Worm (Caenorhabditis elegans): ENCODE data around the gene T23G5.3.

The T23G5.3 gene

DNA sequence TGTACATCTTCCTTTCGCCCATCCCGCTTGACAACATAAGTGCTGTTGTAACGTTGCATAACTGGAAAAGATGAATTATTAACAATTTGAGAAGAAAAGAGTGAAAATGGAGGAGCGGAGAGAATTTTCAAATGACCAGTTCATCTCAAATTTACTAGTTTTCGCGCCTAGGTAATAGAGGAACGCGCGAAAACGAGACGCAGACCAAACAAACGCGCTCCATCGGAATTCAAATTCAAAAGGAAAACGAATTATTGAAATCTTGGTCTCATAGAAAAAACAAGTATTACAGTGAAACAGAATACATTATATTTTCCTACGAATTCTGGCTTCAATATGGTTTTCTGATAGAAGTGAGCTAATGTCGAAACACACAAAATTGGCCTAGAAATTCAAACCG, 2.9 kb downstream of the T23G5.3 start:
- TF ChIP-seq ceh-36 (tag; optimal IDR thresholded peaks at IDR 0.05) (no peak), hmg-4 (GFP tag; optimal IDR thresholded peaks at IDR 0.05) (no peak), ama-1 (optimal IDR thresholded peaks at IDR 0.05) (no peak), sea-1 (GFP tag; conservative IDR thresholded peaks at IDR 0.05) (no peak), ceh-13 (GFP tag; optimal IDR thresholded peaks at IDR 0.05) (no peak), B0310.2 (tag; optimal IDR thresholded peaks at IDR 0.05) (no peak), pes-1 (GFP tag; IDR thresholded peaks at IDR 0.05) (no peak), scrt-1 (GFP tag; IDR thresholded peaks at IDR 0.05) (no peak), hnd-1 (tag; optimal IDR thresholded peaks at IDR 0.05) (no peak), aly-1 (tag; optimal IDR thresholded peaks at IDR 0.05) (no peak), tbx-11 (GFP tag; IDR thresholded peaks at IDR 0.05) (no peak), F13C5.2 (tag; optimal IDR thresholded peaks at IDR 0.05) (no peak), ets-7 (tag; optimal IDR thresholded peaks at IDR 0.05) (no peak), tra-4 (tag; optimal IDR thresholded peaks at IDR 0.05) (no peak), tbx-37 (GFP tag; conservative IDR thresholded peaks at IDR 0.05) (no peak), flt-1 (GFP tag; IDR thresholded peaks at IDR 0.05) (no peak)

DNA sequence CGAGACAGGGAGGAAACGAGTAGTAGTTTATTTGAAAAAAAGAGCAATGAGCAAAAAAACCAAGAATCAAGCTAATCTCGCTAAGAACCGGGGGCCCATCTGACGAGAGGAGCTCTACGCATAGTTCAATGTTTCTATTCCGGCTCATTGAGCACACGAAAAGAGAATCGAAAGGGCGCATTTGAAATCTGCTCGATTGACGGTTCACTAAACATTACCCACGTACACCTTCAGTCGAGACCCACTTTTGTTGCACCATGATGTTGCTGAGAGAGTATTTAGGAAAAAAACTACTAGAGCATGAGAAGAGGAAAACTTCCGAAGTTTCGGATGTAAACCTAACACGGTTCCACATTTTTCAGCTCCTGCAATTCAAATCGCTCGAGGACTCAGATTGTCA, 6.1 kb downstream of the T23G5.3 start:
- TF ChIP-seq F13C5.2 (tag; optimal IDR thresholded peaks at IDR 0.05) (no peak), scrt-1 (GFP tag; IDR thresholded peaks at IDR 0.05) (no peak), aly-1 (tag; optimal IDR thresholded peaks at IDR 0.05) (no peak), tra-4 (tag; optimal IDR thresholded peaks at IDR 0.05) (no peak), sea-1 (GFP tag; conservative IDR thresholded peaks at IDR 0.05) (no peak), ets-7 (tag; optimal IDR thresholded peaks at IDR 0.05) (no peak), hmg-4 (GFP tag; optimal IDR thresholded peaks at IDR 0.05) (no peak), B0310.2 (tag; optimal IDR thresholded peaks at IDR 0.05) (no peak), flt-1 (GFP tag; IDR thresholded peaks at IDR 0.05) (no peak), ama-1 (optimal IDR thresholded peaks at IDR 0.05) (no peak), tbx-37 (GFP tag; conservative IDR thresholded peaks at IDR 0.05) (no peak)

DNA sequence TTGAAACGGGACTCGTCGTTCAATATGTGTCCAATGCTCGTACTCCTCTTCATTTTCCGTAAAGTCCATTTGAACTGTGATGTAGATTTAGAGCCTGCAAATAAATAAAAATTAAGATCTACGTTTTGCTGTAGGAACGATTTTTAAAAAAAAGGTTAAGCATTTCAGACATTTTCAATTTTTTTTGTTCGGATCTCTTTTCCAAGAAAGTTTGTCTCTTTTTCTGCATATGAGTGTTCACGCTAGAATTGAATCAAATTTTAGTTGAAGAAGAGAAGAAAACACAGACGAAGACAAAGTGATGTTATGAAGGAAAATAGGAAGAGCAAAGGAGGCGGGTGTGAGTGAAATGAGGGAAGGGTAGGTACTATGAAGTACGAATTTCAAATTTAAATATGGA, 15.7 kb downstream of the T23G5.3 start, which contains the start of gene npr-29:
Gene npr-29, minus strand, starts transcription at position 101 of the 400 bp plus-strand sequence.
- TF ChIP-seq aly-1 (tag; optimal IDR thresholded peaks at IDR 0.05) = no peak
- TF ChIP-seq hmg-4 (GFP tag; optimal IDR thresholded peaks at IDR 0.05) = no peak
- TF ChIP-seq scrt-1 (GFP tag; IDR thresholded peaks at IDR 0.05) = no peak
- no peak for TF ChIP-seq pes-1 (GFP tag; IDR thresholded peaks at IDR 0.05)
- TF ChIP-seq ceh-13 (GFP tag; optimal IDR thresholded peaks at IDR 0.05) = no peak
- TF ChIP-seq B0310.2 (tag; optimal IDR thresholded peaks at IDR 0.05) = no peak
- TF ChIP-seq tbx-11 (GFP tag; IDR thresholded peaks at IDR 0.05) = no peak
- no peak for TF ChIP-seq tra-4 (tag; optimal IDR thresholded peaks at IDR 0.05)
- TF ChIP-seq tbx-37 (GFP tag; conservative IDR thresholded peaks at IDR 0.05) = no peak
- TF ChIP-seq hnd-1 (tag; optimal IDR thresholded peaks at IDR 0.05) = no peak

DNA sequence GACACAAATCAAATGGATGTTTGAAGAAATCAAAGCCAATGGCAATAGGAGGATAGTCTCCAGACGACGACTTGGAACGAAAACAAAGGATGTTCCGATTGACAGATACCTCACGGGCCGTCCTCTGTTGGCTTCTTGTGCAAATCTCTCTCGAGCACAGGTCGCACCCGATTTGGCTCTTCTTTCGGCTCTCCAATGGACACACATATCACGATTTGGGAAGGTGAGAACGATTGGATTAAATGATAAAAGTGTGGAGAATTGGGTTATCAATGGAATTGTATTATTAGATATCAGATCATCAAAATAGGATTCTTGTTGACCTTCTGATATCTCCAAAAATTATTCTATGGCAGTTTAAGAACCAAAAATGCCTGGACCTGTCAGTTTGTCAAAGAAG, 24.9 kb downstream of the T23G5.3 start, which contains the start of gene ZC84.1:
Gene ZC84.1, minus strand, starts transcription at position 101 of the 400 bp plus-strand sequence.
- TF ChIP-seq tra-4 (tag; optimal IDR thresholded peaks at IDR 0.05) (no peak), hmbx-1 (tag; optimal IDR thresholded peaks at IDR 0.05) (no peak), hnd-1 (tag; optimal IDR thresholded peaks at IDR 0.05) (no peak), scrt-1 (GFP tag; IDR thresholded peaks at IDR 0.05) (no peak), ceh-36 (tag; optimal IDR thresholded peaks at IDR 0.05) (no peak), hmg-4 (GFP tag; optimal IDR thresholded peaks at IDR 0.05) (no peak)

DNA sequence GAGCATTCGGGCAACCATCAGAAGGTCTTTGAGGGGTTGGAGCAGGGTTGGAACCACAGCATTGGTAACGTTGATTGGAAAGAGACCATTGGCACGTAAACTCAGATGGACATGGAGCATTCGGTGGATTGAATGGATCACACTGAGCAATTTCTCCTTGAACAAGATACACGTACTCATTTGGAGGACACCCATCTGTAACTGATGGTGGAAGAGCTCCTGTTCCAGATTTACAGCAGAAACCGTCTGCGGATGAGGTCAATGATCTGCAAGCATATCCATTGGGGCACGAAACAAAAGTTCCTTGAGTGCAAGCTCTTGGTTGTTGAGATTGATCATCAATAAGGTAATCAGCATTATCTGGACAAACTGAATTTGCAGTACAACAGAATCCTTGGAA, 29.1 kb downstream of the T23G5.3 start:
- TF ChIP-seq ceh-36 (tag; optimal IDR thresholded peaks at IDR 0.05) (no peak), ets-7 (tag; optimal IDR thresholded peaks at IDR 0.05) (no peak), tbx-11 (GFP tag; IDR thresholded peaks at IDR 0.05) (no peak), sea-1 (GFP tag; conservative IDR thresholded peaks at IDR 0.05) (no peak), flt-1 (GFP tag; IDR thresholded peaks at IDR 0.05) (no peak), tra-4 (tag; optimal IDR thresholded peaks at IDR 0.05) (no peak), aly-1 (tag; optimal IDR thresholded peaks at IDR 0.05) (no peak), pes-1 (GFP tag; IDR thresholded peaks at IDR 0.05) (no peak)

DNA sequence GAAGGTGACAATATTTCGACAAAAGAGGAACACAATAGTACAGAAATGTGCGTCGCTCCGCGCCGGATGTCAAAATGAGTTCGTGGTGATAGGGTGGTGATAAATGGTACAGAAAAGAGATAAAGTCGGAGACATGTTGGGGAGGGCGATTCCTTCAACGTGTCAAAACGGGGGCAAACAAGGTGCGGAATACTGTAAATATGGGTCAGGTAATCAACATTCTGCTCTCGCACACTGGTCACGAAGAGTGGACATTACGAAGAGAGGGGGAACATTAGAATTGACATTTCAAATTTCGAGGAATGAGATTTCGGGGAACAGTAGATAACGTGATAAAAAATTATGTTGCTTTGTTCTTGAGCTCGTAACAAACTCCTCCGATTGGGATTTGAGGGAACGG, 31.5 kb downstream of the T23G5.3 start, which contains the start of gene ZC84.6:
Gene ZC84.6, minus strand, starts transcription at position 101 of the 400 bp plus-strand sequence.
- TF ChIP-seq sea-1 (GFP tag; conservative IDR thresholded peaks at IDR 0.05) = no peak
- TF ChIP-seq tra-4 (tag; optimal IDR thresholded peaks at IDR 0.05) = no peak
- no peak for TF ChIP-seq hmbx-1 (tag; optimal IDR thresholded peaks at IDR 0.05)
- TF ChIP-seq B0310.2 (tag; optimal IDR thresholded peaks at IDR 0.05) = no peak
- no peak for TF ChIP-seq hmg-4 (GFP tag; optimal IDR thresholded peaks at IDR 0.05)
- no peak for TF ChIP-seq ama-1 (optimal IDR thresholded peaks at IDR 0.05)

DNA sequence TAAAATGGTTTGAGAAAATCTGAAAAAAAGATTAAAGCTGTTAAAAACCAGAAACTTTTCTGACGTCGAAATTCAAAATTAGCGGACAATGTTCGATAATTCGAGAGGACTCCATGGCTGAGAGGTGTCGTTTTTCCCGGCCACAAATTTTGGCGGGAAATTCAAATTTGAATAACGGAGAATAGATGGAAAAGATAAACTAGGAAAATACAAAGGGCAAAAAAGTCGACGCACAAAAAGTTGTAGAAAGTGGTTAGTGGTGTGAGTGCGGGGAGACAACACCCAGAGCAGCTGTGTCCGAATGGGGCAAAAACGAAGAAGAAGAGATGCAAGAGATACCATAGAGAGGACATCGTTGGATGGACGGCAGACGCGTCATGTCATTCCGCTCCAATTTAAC, 40.0 kb downstream of the T23G5.3 start, which contains the start of gene cls-3:
Gene cls-3, minus strand, starts transcription at position 19 of the 400 bp plus-strand sequence.
- TF ChIP-seq tra-4 (tag; optimal IDR thresholded peaks at IDR 0.05) = no peak
- TF ChIP-seq hmg-4 (GFP tag; optimal IDR thresholded peaks at IDR 0.05) = peak; percentile 34

DNA sequence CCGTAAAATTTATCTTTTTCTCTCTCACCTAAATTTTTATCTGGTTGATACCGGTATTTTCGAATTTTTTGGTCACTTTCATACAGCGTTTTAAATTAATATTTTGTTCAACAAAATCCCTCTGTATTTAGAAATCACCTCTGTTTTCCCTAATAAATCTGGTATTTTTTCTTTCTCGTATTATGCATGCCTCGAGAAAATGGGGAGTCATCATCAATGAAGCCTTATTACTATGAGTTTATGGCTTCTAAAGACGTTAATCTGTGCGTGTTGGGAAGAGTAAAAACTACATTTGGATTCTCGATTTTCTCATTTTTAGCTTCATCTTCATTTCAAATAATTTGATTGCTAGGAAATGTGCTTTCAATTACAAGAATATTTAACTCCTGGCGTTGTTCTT, 45.4 kb downstream of the T23G5.3 start, which contains the start of gene ZC84.7:
Gene ZC84.7, plus strand, starts transcription at position 301 of the 400 bp plus-strand sequence.
- TF ChIP-seq pes-1 (GFP tag; IDR thresholded peaks at IDR 0.05) (no peak), sea-1 (GFP tag; conservative IDR thresholded peaks at IDR 0.05) (no peak), hmg-4 (GFP tag; optimal IDR thresholded peaks at IDR 0.05) (no peak), tra-4 (tag; optimal IDR thresholded peaks at IDR 0.05) (no peak), ceh-13 (GFP tag; optimal IDR thresholded peaks at IDR 0.05) (no peak), tbx-37 (GFP tag; conservative IDR thresholded peaks at IDR 0.05) (no peak), scrt-1 (GFP tag; IDR thresholded peaks at IDR 0.05) (no peak), tbx-11 (GFP tag; IDR thresholded peaks at IDR 0.05) (no peak), flt-1 (GFP tag; IDR thresholded peaks at IDR 0.05) (no peak)
